Fruit fly (Drosophila melanogaster): Measurements from ENCODE around the gene CG32176.
A peak's percentile ranks its signal among the peaks of the same experiment; 100 is the strongest.

Gene CG32176

dm6 chr3L:17475979-17476393 is 42.3 kb downstream of the CG32176 start, which contains the start of gene CG34250:
TSS of gene CG34250 (plus strand) at chr3L:17476222.
- TF ChIP-seq CG14655 (GFP tag; optimal IDR thresholded peaks at IDR 0.05), result no peak
- TF ChIP-seq D1 (tag; optimal IDR thresholded peaks at IDR 0.05), result peak; percentile 82

- no peak for TF ChIP-seq Pif1B (GFP tag; optimal IDR thresholded peaks at IDR 0.05)
- TF ChIP-seq CG32121 (GFP tag; IDR thresholded peaks at IDR 0.05), result no peak
- TF ChIP-seq Ets98B (GFP tag; IDR thresholded peaks at IDR 0.05), result no peak
- TF ChIP-seq rn (GFP tag; IDR thresholded peaks at IDR 0.05), result no peak
- no peak for TF ChIP-seq CG8159 (tag; optimal IDR thresholded peaks at IDR 0.05)
- TF ChIP-seq CG13204 (GFP tag; optimal IDR thresholded peaks at IDR 0.05), result no peak
- TF ChIP-seq CG34367 (tag; optimal IDR thresholded peaks at IDR 0.05), result no peak
- no peak for TF ChIP-seq CG10348 (GFP tag; IDR thresholded peaks at IDR 0.05)
- TF ChIP-seq Snoo (tag; optimal IDR thresholded peaks at IDR 0.05), result no peak
- TF ChIP-seq CG4496 (GFP tag; IDR thresholded peaks at IDR 0.05), result no peak
- TF ChIP-seq fd96Ca (GFP tag; IDR thresholded peaks at IDR 0.05), result no peak
- no peak for TF ChIP-seq gl (tag; optimal IDR thresholded peaks at IDR 0.05)
- TF ChIP-seq CG12605 (GFP tag; IDR thresholded peaks at IDR 0.05), result no peak
- no peak for TF ChIP-seq CG9948 (tag; optimal IDR thresholded peaks at IDR 0.05)
- TF ChIP-seq CG17806 (tag; optimal IDR thresholded peaks at IDR 0.05), result no peak
These were observed 42.8 kb downstream of the CG32176 start for dm6 chr3L:17476496-17476895.

- TF ChIP-seq fd96Ca (GFP tag; IDR thresholded peaks at IDR 0.05) (no peak), CG34367 (tag; optimal IDR thresholded peaks at IDR 0.05) (no peak), Pif1A (GFP tag; optimal IDR thresholded peaks at IDR 0.05) (no peak), CG9948 (tag; optimal IDR thresholded peaks at IDR 0.05) (no peak), CG8159 (tag; optimal IDR thresholded peaks at IDR 0.05) (no peak), EcR (GFP tag; optimal IDR thresholded peaks at IDR 0.05) (no peak), CG10348 (GFP tag; IDR thresholded peaks at IDR 0.05) (no peak), Pif1B (GFP tag; optimal IDR thresholded peaks at IDR 0.05) (no peak), D1 (tag; optimal IDR thresholded peaks at IDR 0.05) (no peak), Ets98B (GFP tag; IDR thresholded peaks at IDR 0.05) (no peak), gl (tag; optimal IDR thresholded peaks at IDR 0.05) (no peak), CG8301 (tag; optimal IDR thresholded peaks at IDR 0.05) (no peak), Snoo (tag; optimal IDR thresholded peaks at IDR 0.05) (no peak), CG14655 (GFP tag; optimal IDR thresholded peaks at IDR 0.05) (no peak), CG13204 (GFP tag; optimal IDR thresholded peaks at IDR 0.05) (no peak), rn (GFP tag; IDR thresholded peaks at IDR 0.05) (no peak), CG32121 (GFP tag; IDR thresholded peaks at IDR 0.05) (no peak), CG4496 (GFP tag; IDR thresholded peaks at IDR 0.05) (no peak), CG12605 (GFP tag; IDR thresholded peaks at IDR 0.05) (no peak), CG17806 (tag; optimal IDR thresholded peaks at IDR 0.05) (no peak)
These were observed 45.2 kb downstream of the CG32176 start, which contains the start of the genes CG13733 and qjt for dm6 chr3L:17478826-17479225. TSS of gene CG13733 (minus strand) at chr3L:17478926. TSS of gene qjt (plus strand) at chr3L:17479096.

- TF ChIP-seq Snoo (tag; optimal IDR thresholded peaks at IDR 0.05), result peak; percentile 59
- TF ChIP-seq CG14655 (GFP tag; optimal IDR thresholded peaks at IDR 0.05), result peak; percentile 7
- TF ChIP-seq CG32121 (GFP tag; IDR thresholded peaks at IDR 0.05), result peak; percentile 38
- no peak for TF ChIP-seq Ets98B (GFP tag; IDR thresholded peaks at IDR 0.05)
- TF ChIP-seq CG17806 (tag; optimal IDR thresholded peaks at IDR 0.05), result peak; percentile 20
- 0 out of 3 replicates have a peak, but pooled peaks have one; percentile 11 for TF ChIP-seq CG4496 (GFP tag; IDR thresholded peaks at IDR 0.05)
- TF ChIP-seq CG34367 (tag; optimal IDR thresholded peaks at IDR 0.05), result peak; percentile 25
- TF ChIP-seq CG15710 (tag; optimal IDR thresholded peaks at IDR 0.05), result peak; percentile 26
- peak; percentile 48 for TF ChIP-seq CG8301 (tag; optimal IDR thresholded peaks at IDR 0.05)
- TF ChIP-seq CG8159 (tag; optimal IDR thresholded peaks at IDR 0.05), result peak; percentile 50
- no peak for TF ChIP-seq D1 (tag; optimal IDR thresholded peaks at IDR 0.05)
- peak; percentile 72 for TF ChIP-seq gl (tag; optimal IDR thresholded peaks at IDR 0.05)
- TF ChIP-seq CG12605 (GFP tag; IDR thresholded peaks at IDR 0.05), result no peak
- no peak for TF ChIP-seq CG10348 (GFP tag; IDR thresholded peaks at IDR 0.05)
- TF ChIP-seq CG9948 (tag; optimal IDR thresholded peaks at IDR 0.05), result peak; percentile 36
- TF ChIP-seq EcR (GFP tag; optimal IDR thresholded peaks at IDR 0.05), result peak; percentile 50
- no peak; the same call in 2 of the 3 replicates for TF ChIP-seq fd96Ca (GFP tag; IDR thresholded peaks at IDR 0.05)
- no peak for TF ChIP-seq CG13204 (GFP tag; optimal IDR thresholded peaks at IDR 0.05)
- TF ChIP-seq Pif1B (GFP tag; optimal IDR thresholded peaks at IDR 0.05), result peak; percentile 43
- TF ChIP-seq Pif1A (GFP tag; optimal IDR thresholded peaks at IDR 0.05), result peak; percentile 46
- TF ChIP-seq rn (GFP tag; IDR thresholded peaks at IDR 0.05), result no peak
These were observed 51.7 kb downstream of the CG32176 start for dm6 chr3L:17485280-17485792.

dm6 chr3L:17486130-17486529 is 52.5 kb downstream of the CG32176 start, which contains the start of gene CG6333:
TSS of gene CG6333 (minus strand) at chr3L:17486230.
- TF ChIP-seq EcR (GFP tag; optimal IDR thresholded peaks at IDR 0.05) (no peak), Snoo (tag; optimal IDR thresholded peaks at IDR 0.05) (no peak), CG10348 (GFP tag; IDR thresholded peaks at IDR 0.05) (no peak), D1 (tag; optimal IDR thresholded peaks at IDR 0.05) (no peak), Pif1A (GFP tag; optimal IDR thresholded peaks at IDR 0.05) (no peak), CG9948 (tag; optimal IDR thresholded peaks at IDR 0.05) (no peak), CG34367 (tag; optimal IDR thresholded peaks at IDR 0.05) (no peak), Ets98B (GFP tag; IDR thresholded peaks at IDR 0.05) (no peak), fd96Ca (GFP tag; IDR thresholded peaks at IDR 0.05) (no peak), Pif1B (GFP tag; optimal IDR thresholded peaks at IDR 0.05) (no peak), CG32121 (GFP tag; IDR thresholded peaks at IDR 0.05) (no peak), rn (GFP tag; IDR thresholded peaks at IDR 0.05) (no peak)
